Worm (Caenorhabditis elegans) whole organism, late embryonic: ENCODE results near the gene srab-20.

ENCODE experiments used
- C08G9.2 ChIP-seq: sonication (generic microtip); optimal IDR thresholded peaks from 2 replicates; lab custom pipeline; 2016; ENCODE audit warnings: mild to moderate bottlenecking, missing genetic modification characterization, moderate library complexity, missing compliant biosample characterization
- K02D7.2 ChIP-seq: sonication (generic microtip); optimal IDR thresholded peaks from 2 replicates; lab custom pipeline; 2017; ENCODE audit warnings: mild to moderate bottlenecking, missing genetic modification characterization, missing compliant biosample characterization
- K09A11.1 ChIP-seq: sonication (generic microtip); optimal IDR thresholded peaks from 2 replicates; lab custom pipeline; 2017; ENCODE audit warnings: antibody characterized with exemption, mild to moderate bottlenecking, missing genetic modification characterization, missing compliant biosample characterization; ENCODE audit not compliant: insufficient read depth
- ceh-18 ChIP-seq: sonication (generic microtip); optimal IDR thresholded peaks from 2 replicates; lab custom pipeline; 2016; ENCODE audit warnings: missing genetic modification characterization, missing compliant biosample characterization
- ceh-19 ChIP-seq: fragments of 200-800 bp; sonication (Bioruptor generic); optimal IDR thresholded peaks from 2 replicates; lab custom pipeline; 2018; ENCODE audit warnings: mild to moderate bottlenecking, missing genetic modification characterization, missing compliant biosample characterization
- ceh-2 ChIP-seq: sonication (generic microtip); optimal IDR thresholded peaks from 2 replicates; lab custom pipeline; 2016; ENCODE audit warnings: missing genotype, missing genetic modification characterization, missing compliant biosample characterization
- ceh-30 ChIP-seq: fragments of 150-350 bp; optimal IDR thresholded peaks from 2 replicates; lab custom pipeline; 2014; ENCODE audit warnings: missing biosample characterization, missing genetic modification characterization
- ceh-34 ChIP-seq: sonication (generic microtip); optimal IDR thresholded peaks from 2 replicates; lab custom pipeline; 2016; ENCODE audit warnings: mild to moderate bottlenecking, missing genetic modification characterization, missing compliant biosample characterization
- ceh-45 ChIP-seq: fragments of 200-800 bp; sonication (Bioruptor generic); IDR thresholded peaks from 2 replicates; pipeline ENCODE4 v1.3.6; 2022; ENCODE audit warnings: missing genetic modification reagents, missing genetic modification characterization, missing compliant biosample characterization
- dmd-4 ChIP-seq: sonication (generic microtip); optimal IDR thresholded peaks from 2 replicates; lab custom pipeline; 2016; ENCODE audit warnings: borderline replicate concordance, missing genetic modification characterization, missing compliant biosample characterization
- eyg-1 ChIP-seq: sonication (generic microtip); optimal IDR thresholded peaks from 2 replicates; lab custom pipeline; 2016; ENCODE audit warnings: missing genotype, missing genetic modification characterization, missing compliant biosample characterization
- fkh-10 ChIP-seq: fragments of 150-350 bp; optimal IDR thresholded peaks from 2 replicates; lab custom pipeline; 2014; ENCODE audit warnings: missing biosample characterization, missing genetic modification reagents, missing genetic modification characterization
- fkh-6 ChIP-seq: sonication (generic microtip); optimal IDR thresholded peaks from 2 replicates; lab custom pipeline; 2016; ENCODE audit warnings: missing genetic modification characterization, missing compliant biosample characterization
- hlh-30 ChIP-seq: sonication (generic microtip); optimal IDR thresholded peaks from 2 replicates; lab custom pipeline; 2017; ENCODE audit warnings: antibody characterized with exemption, missing genetic modification characterization, missing compliant biosample characterization; ENCODE audit not compliant: insufficient read depth
- lin-11 ChIP-seq: fragments of 200-800 bp; sonication (Bioruptor generic); optimal IDR thresholded peaks from 2 replicates; lab custom pipeline; 2018; ENCODE audit warnings: mild to moderate bottlenecking, missing genetic modification characterization, missing compliant biosample characterization
- nfya-1 ChIP-seq: sonication (generic microtip); optimal IDR thresholded peaks from 2 replicates; lab custom pipeline; 2017; ENCODE audit warnings: missing genetic modification characterization, mild to moderate bottlenecking, missing compliant biosample characterization, antibody characterized with exemption, moderate library complexity
- odd-2 ChIP-seq: sonication (generic microtip); optimal IDR thresholded peaks from 2 replicates; lab custom pipeline; 2017; ENCODE audit warnings: antibody characterized with exemption, mild to moderate bottlenecking, missing genetic modification characterization, missing compliant biosample characterization
- pat-9 ChIP-seq: fragments of 200-800 bp; sonication (Bioruptor generic); optimal IDR thresholded peaks from 2 replicates; lab custom pipeline; 2018; ENCODE audit warnings: mild to moderate bottlenecking, missing genetic modification characterization, moderate library complexity, missing compliant biosample characterization
- pros-1 ChIP-seq: fragments of 150-350 bp; optimal IDR thresholded peaks from 2 replicates; lab custom pipeline; 2014; ENCODE audit warnings: missing biosample characterization, missing genetic modification reagents, missing genetic modification characterization
- ref-2 ChIP-seq: sonication (generic microtip); optimal IDR thresholded peaks from 2 replicates; lab custom pipeline; 2016; ENCODE audit warnings: missing genetic modification characterization, missing compliant biosample characterization
- rnt-1 ChIP-seq: sonication (generic microtip); optimal IDR thresholded peaks from 2 replicates; lab custom pipeline; 2016; ENCODE audit warnings: missing genetic modification characterization, missing compliant biosample characterization
- sdc-2 ChIP-seq: sonication (generic microtip); optimal IDR thresholded peaks from 2 replicates; lab custom pipeline; 2016; ENCODE audit warnings: missing genotype, missing genetic modification characterization, missing compliant biosample characterization
- syd-9 ChIP-seq: sonication (generic microtip); optimal IDR thresholded peaks from 2 replicates; lab custom pipeline; 2016; ENCODE audit warnings: mild to moderate bottlenecking, missing genetic modification characterization, moderate library complexity, missing compliant biosample characterization
- tbx-2 ChIP-seq: sonication (generic microtip); optimal IDR thresholded peaks from 2 replicates; lab custom pipeline; 2016; ENCODE audit warnings: missing genetic modification characterization, missing compliant biosample characterization
- ttx-3 ChIP-seq: sonication (generic microtip); optimal IDR thresholded peaks from 2 replicates; lab custom pipeline; 2016; ENCODE audit warnings: missing genetic modification reagents, missing genetic modification characterization, missing compliant biosample characterization
- unc-42 ChIP-seq: sonication (generic microtip); optimal IDR thresholded peaks from 2 replicates; lab custom pipeline; 2016; ENCODE audit warnings: missing genotype, missing genetic modification characterization, missing compliant biosample characterization
- unc-55 ChIP-seq: sonication (generic microtip); optimal IDR thresholded peaks from 2 replicates; lab custom pipeline; 2017; ENCODE audit warnings: missing biosample characterization, missing genetic modification reagents, missing genetic modification characterization
- zip-5 ChIP-seq: sonication (generic microtip); optimal IDR thresholded peaks from 2 replicates; lab custom pipeline; 2016; ENCODE audit warnings: missing genetic modification characterization, missing compliant biosample characterization
- ztf-16 ChIP-seq: sonication (generic microtip); optimal IDR thresholded peaks from 2 replicates; lab custom pipeline; 2017; ENCODE audit warnings: missing genetic modification characterization, missing compliant biosample characterization

Gene srab-20

ce11 chrV:3445090-3445832 lies 16.5 kb downstream of the srab-20 start:
- no peak for TF ChIP-seq eyg-1
- peak; percentile 37 for TF ChIP-seq tbx-2
- peak; percentile 23 for TF ChIP-seq ref-2 (tag; lab: Kevin White, UChicago)
- no peak for TF ChIP-seq fkh-6 (tag; lab: Kevin White, UChicago)
- peak; percentile 92 for TF ChIP-seq ceh-34
- TF ChIP-seq zip-5 (tag; lab: Kevin White, UChicago) = no peak
- TF ChIP-seq ceh-19 = peak; percentile 2

- TF ChIP-seq odd-2 (no peak), tbx-2 (peak; percentile 8)
- TF ChIP-seq, all 69 proteins: peak for 1
Measured at ce11 chrV:3449810-3450209, 21.0 kb downstream of the srab-20 start.

ce11 chrV:3450351-3450750 lies 21.6 kb downstream of the srab-20 start:
- TF ChIP-seq ceh-19 (no peak), dmd-4 (tag; lab: Kevin White, UChicago) (no peak), ref-2 (tag; lab: Kevin White, UChicago) (peak; percentile 72), ceh-18 (tag; lab: Kevin White, UChicago) (no peak), lin-11 (tag; lab: Kevin White, UChicago) (no peak), sdc-2 (tag; lab: Kevin White, UChicago) (no peak)

- no peak for TF ChIP-seq ceh-2 (tag; lab: Kevin White, UChicago)
- TF ChIP-seq unc-42 (tag; lab: Kevin White, UChicago) = peak; percentile 65
- no peak for TF ChIP-seq hlh-30 (tag; lab: Kevin White, UChicago)
- TF ChIP-seq nfya-1 (tag; lab: Kevin White, UChicago) = no peak
Measured at ce11 chrV:3451646-3452045, 22.8 kb downstream of the srab-20 start.

- peak; percentile 89 for TF ChIP-seq unc-42 (tag; lab: Kevin White, UChicago)
- no peak for TF ChIP-seq ceh-30
Measured at ce11 chrV:3452489-3452888, 23.7 kb downstream of the srab-20 start.

ce11 chrV:3454620-3455019 lies 25.8 kb downstream of the srab-20 start:
- TF ChIP-seq K02D7.2 (tag; lab: Kevin White, UChicago) = no peak
- TF ChIP-seq ceh-19 = no peak
- peak; percentile 28 for TF ChIP-seq ref-2 (tag; lab: Kevin White, UChicago)
- peak; percentile 9 for TF ChIP-seq rnt-1 (tag; lab: Kevin White, UChicago)
- peak; percentile 38 for TF ChIP-seq unc-55 (GFP tag; lab: Kevin White, UChicago)
- peak; percentile 82 for TF ChIP-seq unc-42 (tag; lab: Kevin White, UChicago)

- TF ChIP-seq C08G9.2 (tag; lab: Kevin White, UChicago) (no peak), unc-42 (tag; lab: Kevin White, UChicago) (peak; percentile 77)
Measured at ce11 chrV:3455135-3455747, 26.4 kb downstream of the srab-20 start.

ce11 chrV:3459919-3460318 lies 31.1 kb downstream of the srab-20 start, which contains the start of gene slc-28.2:
TSS of gene slc-28.2 (plus strand) at chrV:3460219.
- TF ChIP-seq fkh-10 (GFP tag; lab: Kevin White, UChicago) (no peak), hlh-30 (tag; lab: Kevin White, UChicago) (no peak), ceh-45 (no peak), pros-1 (tag; lab: Kevin White, UChicago) (no peak), ttx-3 (tag; lab: Kevin White, UChicago) (no peak), pat-9 (tag; lab: Kevin White, UChicago) (no peak), syd-9 (tag; lab: Kevin White, UChicago) (no peak), unc-42 (tag; lab: Kevin White, UChicago) (no peak), K09A11.1 (tag; lab: Kevin White, UChicago) (no peak), ztf-16 (no peak)
